Worm (Caenorhabditis elegans): ENCODE measurements around the gene far-2.
A peak's percentile ranks its signal among the peaks of the same experiment; 100 is the strongest.

Gene far-2

DNA sequence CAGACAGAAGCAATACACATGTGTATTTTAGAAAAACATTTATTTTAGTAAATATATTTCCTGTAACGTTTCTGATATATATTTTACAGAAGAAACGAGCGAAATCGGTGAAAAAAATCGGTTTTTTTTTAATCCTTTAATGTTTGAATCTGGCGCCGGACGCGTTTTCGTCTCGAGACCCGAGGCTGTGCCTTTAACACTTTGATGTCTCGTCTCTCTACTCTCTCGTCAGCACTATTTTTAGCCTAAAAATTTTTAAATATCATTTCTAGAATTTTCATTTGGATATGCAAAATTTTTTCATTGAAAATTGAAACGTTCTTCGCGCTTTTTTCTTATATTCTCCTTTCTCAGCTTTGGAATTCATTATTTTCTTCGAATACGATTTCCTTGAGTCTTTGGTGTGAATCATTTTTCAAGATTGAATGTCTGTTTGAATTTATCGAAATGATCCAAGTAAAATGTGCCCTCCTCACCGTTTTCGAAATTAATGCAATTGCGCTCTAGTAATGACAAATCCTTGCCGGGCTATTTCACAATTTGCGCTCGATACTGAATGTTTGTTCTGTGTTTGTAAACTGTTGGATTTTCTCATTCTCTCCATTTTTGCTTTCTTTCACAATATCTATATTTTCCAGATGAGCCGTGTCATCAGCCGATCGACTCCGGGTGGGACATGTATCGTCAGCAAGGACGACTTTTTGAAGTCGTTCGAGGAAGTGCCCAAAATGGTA lies 27.0 kb upstream of the far-2 start, which contains the start of gene cls-2:
Gene cls-2 (plus strand): TSS at position 635 of the 734 bp plus-strand sequence.
- no peak for TF ChIP-seq atf-7 (tag; optimal IDR thresholded peaks at IDR 0.05)
- TF ChIP-seq F33H1.4 (GFP tag; IDR thresholded peaks at IDR 0.05), result peak; percentile 87
- no peak for TF ChIP-seq mes-4 (tag; optimal IDR thresholded peaks at IDR 0.05)
- no peak for TF ChIP-seq lin-26 (GFP tag; IDR thresholded peaks at IDR 0.05)
- TF ChIP-seq zfh-2 (GFP tag; conservative IDR thresholded peaks at IDR 0.05), result no peak
- TF ChIP-seq fkh-3 (tag; optimal IDR thresholded peaks at IDR 0.05), result no peak
- peak; percentile 66 for TF ChIP-seq lin-54 (GFP tag; optimal IDR thresholded peaks at IDR 0.05)
- no peak for TF ChIP-seq ztf-22 (GFP tag; optimal IDR thresholded peaks at IDR 0.05)
- TF ChIP-seq B0336.3 (GFP tag; IDR thresholded peaks at IDR 0.05), result no peak
- no peak for TF ChIP-seq unc-130 (GFP tag; optimal IDR thresholded peaks at IDR 0.05)
- no peak for TF ChIP-seq F22D6.2 (tag; optimal IDR thresholded peaks at IDR 0.05)
- no peak for TF ChIP-seq cebp-2 (GFP tag; IDR thresholded peaks at IDR 0.05)
- no peak for TF ChIP-seq ceh-40 (GFP tag; IDR thresholded peaks at IDR 0.05)
- TF ChIP-seq ceh-27 (GFP tag; optimal IDR thresholded peaks at IDR 0.05), result no peak
- TF ChIP-seq tbp1 (GFP tag; optimal IDR thresholded peaks at IDR 0.05), result no peak
- TF ChIP-seq lin-40 (tag; optimal IDR thresholded peaks at IDR 0.05), result no peak
- TF ChIP-seq aptf-3 (GFP tag; IDR thresholded peaks at IDR 0.05), result no peak
- no peak for TF ChIP-seq rpc-1 (optimal IDR thresholded peaks at IDR 0.05)
- no peak for TF ChIP-seq rpc-1 (tag; optimal IDR thresholded peaks at IDR 0.05)
- peak; percentile 43 for TF ChIP-seq snpc-1.3 (tag; optimal IDR thresholded peaks at IDR 0.05; ENCODE audit: insufficient read depth)
- no peak for TF ChIP-seq ztf-3 (GFP tag; optimal IDR thresholded peaks at IDR 0.05)
- TF ChIP-seq dox-1 (GFP tag; IDR thresholded peaks at IDR 0.05), result no peak; the same call in 1 of the 2 replicates
- no peak for TF ChIP-seq attf-5 (GFP tag; optimal IDR thresholded peaks at IDR 0.05)
- TF ChIP-seq bed-1 (GFP tag; IDR thresholded peaks at IDR 0.05), result no peak
- TF ChIP-seq Y79H2A.3 (GFP tag; conservative IDR thresholded peaks at IDR 0.05), result no peak
- peak; percentile 29 for TF ChIP-seq xnd-1 (tag; optimal IDR thresholded peaks at IDR 0.05)
- no peak for TF ChIP-seq nhr-27 (tag; optimal IDR thresholded peaks at IDR 0.05)
- TF ChIP-seq tbx-9 (tag; optimal IDR thresholded peaks at IDR 0.05; ENCODE audit: borderline replicate concordance), result no peak
- no peak for TF ChIP-seq C06A6.2 (GFP tag; conservative IDR thresholded peaks at IDR 0.05)
- TF ChIP-seq zim-3 (tag; optimal IDR thresholded peaks at IDR 0.05), result no peak
- no peak for TF ChIP-seq dpff-1 (tag; optimal IDR thresholded peaks at IDR 0.05)
- no peak for TF ChIP-seq hlh-12 (tag; optimal IDR thresholded peaks at IDR 0.05)
- no peak for TF ChIP-seq attf-6 (GFP tag; IDR thresholded peaks at IDR 0.05)
- no peak for TF ChIP-seq nhr-120 (GFP tag; IDR thresholded peaks at IDR 0.05)
- TF ChIP-seq snpc-3.4 (tag; optimal IDR thresholded peaks at IDR 0.05), result peak; percentile 41
- no peak for TF ChIP-seq F52B5.7 (tag; optimal IDR thresholded peaks at IDR 0.05)
- no peak for TF ChIP-seq gei-17 (GFP tag; optimal IDR thresholded peaks at IDR 0.05)
- TF ChIP-seq hmg-20 (GFP tag; IDR thresholded peaks at IDR 0.05), result no peak
- TF ChIP-seq nfya-1 (tag; optimal IDR thresholded peaks at IDR 0.05; ENCODE audit: borderline replicate concordance, insufficient read depth), result no peak
- TF ChIP-seq hsf-1 (GFP tag; IDR thresholded peaks at IDR 0.05), result peak; percentile 55; the same call in 1 of the 2 replicates
- TF ChIP-seq let-607 (tag; optimal IDR thresholded peaks at IDR 0.05), result no peak
- no peak for TF ChIP-seq mel-28 (tag; optimal IDR thresholded peaks at IDR 0.05; ENCODE audit: borderline replicate concordance)
- TF ChIP-seq ztf-18 (tag; optimal IDR thresholded peaks at IDR 0.05), result no peak
- TF ChIP-seq athp-1 (tag; optimal IDR thresholded peaks at IDR 0.05), result no peak
- peak; percentile 72 for TF ChIP-seq efl-1 (GFP tag; optimal IDR thresholded peaks at IDR 0.05)
- no peak for TF ChIP-seq bed-2 (GFP tag; IDR thresholded peaks at IDR 0.05)
- no peak for TF ChIP-seq Y56A3A.18 (GFP tag; IDR thresholded peaks at IDR 0.05)
- TF ChIP-seq ceh-79 (tag; optimal IDR thresholded peaks at IDR 0.05), result no peak
- TF ChIP-seq lin-35 (GFP tag; optimal IDR thresholded peaks at IDR 0.05), result no peak

All from whole organism, young adult.